Fruit fly (Drosophila melanogaster) whole organism, embryonic: ENCODE data around the gene Cbp20.

ENCODE experiments used
- CG12071 ChIP-seq: fragments of 200-800 bp; sonication (Bioruptor generic); optimal IDR thresholded peaks from 3 replicates; lab custom pipeline; 2018; ENCODE audit warnings: missing biosample characterization, mild to moderate bottlenecking, missing genetic modification characterization
- CG12104 ChIP-seq: fragments of 200-800 bp; sonication (Bioruptor generic); optimal IDR thresholded peaks from 3 replicates; lab custom pipeline; 2016; ENCODE audit warnings: missing biosample characterization, missing genetic modification characterization
- CG13775 ChIP-seq: fragments of 200-800 bp; sonication (Bioruptor generic); optimal IDR thresholded peaks from 3 replicates; lab custom pipeline; 2017; ENCODE audit warnings: missing biosample characterization, mild to moderate bottlenecking, missing genetic modification characterization
- CG16813 ChIP-seq: fragments of 200-800 bp; sonication (Bioruptor generic); IDR thresholded peaks from 3 replicates; pipeline ENCODE4 v1.3.6; 2022; ENCODE audit warnings: missing biosample characterization, missing genetic modification characterization; ENCODE audit not compliant: partially characterized antibody
- CG17361 ChIP-seq: fragments of 200-800 bp; sonication (Bioruptor generic); IDR thresholded peaks from 3 replicates; pipeline ENCODE4 v1.3.6; 2022; ENCODE audit warnings: missing biosample characterization, missing genetic modification characterization
- CG17612 ChIP-seq: fragments of 200-800 bp; sonication (Bioruptor generic); IDR thresholded peaks from 2 replicates; pipeline ENCODE4 v1.3.6; 2022; ENCODE audit warnings: missing biosample characterization, missing genetic modification characterization
- CG2678 ChIP-seq: fragments of 200-800 bp; sonication (Bioruptor generic); optimal IDR thresholded peaks from 3 replicates; lab custom pipeline; 2019; ENCODE audit warnings: missing biosample characterization, mild to moderate bottlenecking, missing genetic modification characterization, moderate library complexity
- CG33213 ChIP-seq: fragments of 200-800 bp; sonication (Bioruptor generic); optimal IDR thresholded peaks from 3 replicates; lab custom pipeline; 2016; ENCODE audit warnings: missing biosample characterization, missing genetic modification characterization
- CG34224 ChIP-seq: fragments of 200-800 bp; sonication (Bioruptor generic); IDR thresholded peaks from 3 replicates; pipeline ENCODE4 v1.3.6; 2022; ENCODE audit warnings: missing biosample characterization, missing genetic modification characterization; ENCODE audit not compliant: partially characterized antibody
- CG3838 ChIP-seq: fragments of 200-800 bp; sonication (Bioruptor generic); optimal IDR thresholded peaks from 3 replicates; lab custom pipeline; 2016; ENCODE audit warnings: missing biosample characterization, missing genetic modification characterization
- CG42726 ChIP-seq: fragments of 200-800 bp; sonication (Bioruptor generic); IDR thresholded peaks from 2 replicates; pipeline ENCODE4 v1.3.6; 2022; ENCODE audit warnings: missing biosample characterization, missing genetic modification characterization; ENCODE audit not compliant: partially characterized antibody
- CG4328 ChIP-seq: fragments of 200-800 bp; sonication (Bioruptor generic); optimal IDR thresholded peaks from 3 replicates; lab custom pipeline; 2017; ENCODE audit warnings: missing biosample characterization, missing genetic modification reagents, missing genetic modification characterization
- CG43689 ChIP-seq: fragments of 200-800 bp; sonication (Bioruptor generic); IDR thresholded peaks from 2 replicates; pipeline ENCODE4 v1.3.6; 2022; ENCODE audit warnings: missing biosample characterization, missing genetic modification characterization
- CG4617 ChIP-seq: fragments of 200-800 bp; sonication (Bioruptor generic); optimal IDR thresholded peaks from 3 replicates; lab custom pipeline; 2016; ENCODE audit warnings: missing biosample characterization, missing genetic modification characterization, borderline replicate concordance
- CG4730 ChIP-seq: fragments of 200-800 bp; sonication (Bioruptor generic); IDR thresholded peaks from 2 replicates; pipeline ENCODE4 v1.3.6; 2022; ENCODE audit warnings: missing biosample characterization, missing genetic modification characterization
- CG6272 ChIP-seq: fragments of 200-800 bp; sonication (Bioruptor generic); IDR thresholded peaks from 2 replicates; pipeline ENCODE4 v1.3.6; 2022; ENCODE audit warnings: missing biosample characterization, missing genetic modification characterization
- CG8359 ChIP-seq: fragments of 200-800 bp; sonication (Bioruptor generic); optimal IDR thresholded peaks from 2 replicates; lab custom pipeline; 2017; ENCODE audit warnings: missing biosample characterization, mild to moderate bottlenecking, missing genetic modification characterization, borderline replicate concordance
- D19A ChIP-seq: fragments of 200-800 bp; optimal IDR thresholded peaks from 3 replicates; lab custom pipeline; 2019; ENCODE audit warnings: missing biosample characterization, mild to moderate bottlenecking, missing genetic modification characterization, moderate library complexity
- Doc2 ChIP-seq: fragments of 200-800 bp; sonication (Bioruptor generic); IDR thresholded peaks from 2 replicates; pipeline ENCODE4 v1.3.6; 2022; ENCODE audit warnings: missing biosample characterization, missing genetic modification characterization
- Doc3 ChIP-seq: fragments of 200-800 bp; sonication (Bioruptor generic); IDR thresholded peaks from 3 replicates; pipeline ENCODE4 v1.3.6; 2022; ENCODE audit warnings: missing biosample characterization, missing genetic modification characterization; ENCODE audit not compliant: partially characterized antibody
- E2f2 ChIP-seq: fragments of 200-800 bp; sonication (Bioruptor generic); IDR thresholded peaks from 2 replicates; pipeline ENCODE4 v1.3.6; 2022; ENCODE audit warnings: missing biosample characterization, missing genetic modification characterization
- Eip74EF ChIP-seq, 2 experiments: fragments of 200-800 bp in 1 of 2; fragments of >200 bp in 1 of 2; sonication (Bioruptor generic) in 1 of 2; optimal IDR thresholded peaks; 2 replicates each; lab custom pipeline; 2017 to 2019; ENCODE audit warnings: missing biosample characterization in 2 of 2, missing genetic modification characterization in 2 of 2, mild to moderate bottlenecking in 1 of 2, moderate library complexity in 1 of 2
- Elba2 ChIP-seq: fragments of 200-800 bp; sonication (Bioruptor generic); optimal IDR thresholded peaks from 3 replicates; lab custom pipeline; 2016; ENCODE audit warnings: missing biosample characterization, missing genetic modification characterization
- HLH4C ChIP-seq: fragments of 200-800 bp; sonication (Bioruptor generic); IDR thresholded peaks from 3 replicates; pipeline ENCODE4 v1.3.6; 2022; ENCODE audit warnings: missing biosample characterization, missing genetic modification characterization; ENCODE audit not compliant: partially characterized antibody
- HmgZ ChIP-seq: fragments of 200-800 bp; sonication (Bioruptor generic); optimal IDR thresholded peaks from 2 replicates; lab custom pipeline; 2018; ENCODE audit warnings: missing biosample characterization, mild to moderate bottlenecking, missing genetic modification characterization
- Kr ChIP-seq: fragments of 200-800 bp; sonication (Bioruptor generic); optimal IDR thresholded peaks from 2 replicates; lab custom pipeline; 2017; ENCODE audit warnings: missing biosample characterization, mild to moderate bottlenecking, missing genetic modification characterization
- NC2β ChIP-seq: fragments of 200-800 bp; sonication (Bioruptor generic); optimal IDR thresholded peaks from 2 replicates; lab custom pipeline; 2016; ENCODE audit warnings: missing biosample characterization, missing genetic modification characterization
- NfI ChIP-seq: fragments of 200-800 bp; sonication (Bioruptor generic); optimal IDR thresholded peaks from 3 replicates; lab custom pipeline; 2018; ENCODE audit warnings: missing biosample characterization, mild to moderate bottlenecking, missing genetic modification characterization, moderate library complexity
- Sin3A ChIP-seq: fragments of >200 bp; optimal IDR thresholded peaks from 2 replicates; lab custom pipeline; 2018
- Ssrp ChIP-seq: fragments of 200-800 bp; sonication (Bioruptor generic); optimal IDR thresholded peaks from 2 replicates; lab custom pipeline; 2018; ENCODE audit warnings: missing biosample characterization, mild to moderate bottlenecking, missing genetic modification characterization, moderate library complexity
- Xbp1 ChIP-seq: fragments of 200-800 bp; sonication (Bioruptor generic); optimal IDR thresholded peaks from 3 replicates; lab custom pipeline; 2016; ENCODE audit warnings: missing biosample characterization, mild to moderate bottlenecking, missing genetic modification characterization
- YL-1 ChIP-seq: fragments of 200-800 bp; sonication (Bioruptor generic); optimal IDR thresholded peaks from 3 replicates; lab custom pipeline; 2017; ENCODE audit warnings: missing biosample characterization, mild to moderate bottlenecking, missing genetic modification characterization
- amos ChIP-seq: fragments of 200-800 bp; sonication (Bioruptor generic); IDR thresholded peaks from 2 replicates; pipeline ENCODE4 v1.3.6; 2022; ENCODE audit warnings: missing biosample characterization, missing genetic modification characterization; ENCODE audit not compliant: partially characterized antibody
- ase ChIP-seq: fragments of 200-800 bp; sonication (Bioruptor generic); IDR thresholded peaks from 3 replicates; pipeline ENCODE4 v1.3.6; 2022; ENCODE audit warnings: missing biosample characterization, missing genetic modification characterization
- bbx ChIP-seq: fragments of 200-800 bp; sonication (Bioruptor generic); IDR thresholded peaks from 2 replicates; pipeline ENCODE4 v1.3.6; 2022; ENCODE audit warnings: missing biosample characterization, missing genetic modification characterization; ENCODE audit not compliant: partially characterized antibody
- chn ChIP-seq: fragments of 200-800 bp; sonication (Bioruptor generic); optimal IDR thresholded peaks from 2 replicates; lab custom pipeline; 2016; ENCODE audit warnings: missing biosample characterization, missing genetic modification characterization
- dmrt11E ChIP-seq: fragments of 200-800 bp; sonication (Bioruptor generic); optimal IDR thresholded peaks from 3 replicates; lab custom pipeline; 2018; ENCODE audit warnings: missing biosample characterization, mild to moderate bottlenecking, missing genetic modification characterization, moderate library complexity
- esg ChIP-seq: fragments of 200-800 bp; sonication (Bioruptor generic); conservative IDR thresholded peaks from 2 replicates; pipeline ENCODE4 v1.3.6; 2022; ENCODE audit warnings: missing biosample characterization, missing genetic modification characterization
- exex ChIP-seq: fragments of 200-800 bp; sonication (Bioruptor generic); optimal IDR thresholded peaks from 4 replicates; lab custom pipeline; 2018; ENCODE audit warnings: missing biosample characterization, mild to moderate bottlenecking, missing genetic modification characterization, moderate library complexity
- ftz-f1 ChIP-seq: fragments of 200-800 bp; sonication (Bioruptor generic); optimal IDR thresholded peaks from 2 replicates; lab custom pipeline; 2016; ENCODE audit warnings: missing biosample characterization, missing genetic modification characterization
- inv ChIP-seq: fragments of 200-800 bp; sonication (Bioruptor generic); IDR thresholded peaks from 2 replicates; pipeline ENCODE4 v1.3.6; 2022; ENCODE audit warnings: missing biosample characterization, missing genetic modification characterization; ENCODE audit not compliant: partially characterized antibody
- jumu ChIP-seq: fragments of 200-800 bp; sonication (Bioruptor generic); optimal IDR thresholded peaks from 3 replicates; lab custom pipeline; 2016; ENCODE audit warnings: missing biosample characterization, missing genetic modification characterization
- lmd ChIP-seq: fragments of 200-800 bp; sonication (Bioruptor generic); IDR thresholded peaks from 2 replicates; pipeline ENCODE4 v1.3.6; 2022; ENCODE audit warnings: missing biosample characterization, missing genetic modification characterization
- mam ChIP-seq: fragments of 200-800 bp; sonication (Bioruptor generic); optimal IDR thresholded peaks from 3 replicates; lab custom pipeline; 2016; ENCODE audit warnings: missing biosample characterization, missing genetic modification characterization
- nau ChIP-seq: fragments of 200-800 bp; sonication (Bioruptor generic); optimal IDR thresholded peaks from 3 replicates; lab custom pipeline; 2017; ENCODE audit warnings: missing biosample characterization, mild to moderate bottlenecking, missing genetic modification characterization, missing genetic modification reagents
- rib ChIP-seq: fragments of 200-800 bp; sonication (Bioruptor generic); IDR thresholded peaks from 2 replicates; pipeline ENCODE4 v1.3.6; 2022; ENCODE audit warnings: missing biosample characterization, missing genetic modification characterization
- sd ChIP-seq: fragments of 200-800 bp; sonication (Bioruptor generic); optimal IDR thresholded peaks from 3 replicates; lab custom pipeline; 2018; ENCODE audit warnings: missing biosample characterization, mild to moderate bottlenecking, missing genetic modification characterization, moderate library complexity
- stwl ChIP-seq: fragments of 200-800 bp; sonication (Bioruptor generic); optimal IDR thresholded peaks from 3 replicates; lab custom pipeline; 2018; ENCODE audit warnings: missing biosample characterization, mild to moderate bottlenecking, missing genetic modification characterization, moderate library complexity
- tx ChIP-seq: fragments of 200-800 bp; sonication (Bioruptor generic); optimal IDR thresholded peaks from 2 replicates; lab custom pipeline; 2016; ENCODE audit warnings: missing biosample characterization, missing genetic modification characterization
- zen2 ChIP-seq: fragments of 200-800 bp; sonication (Bioruptor generic); IDR thresholded peaks from 3 replicates; pipeline ENCODE4 v1.3.6; 2022; ENCODE audit warnings: missing biosample characterization, missing genetic modification characterization; ENCODE audit not compliant: partially characterized antibody

The Cbp20 gene

dm6 chr3R:18183244-18183643 is 18.8 kb downstream of the Cbp20 start, which contains the start of gene cdm (continued):
- TF ChIP-seq Xbp1 (no peak), CG16813 (GFP tag; lab: Robert Waterston, UW) (no peak), HmgZ (tag; lab: Kevin White, UChicago) (peak; percentile 4), nau (GFP tag; lab: Kevin White, UChicago) (no peak), Doc3 (GFP tag; lab: Robert Waterston, UW) (no peak), amos (GFP tag; lab: Robert Waterston, UW) (0 out of 2 replicates have a peak, but pooled peaks have one; percentile 3), CG17612 (GFP tag; lab: Robert Waterston, UW) (no peak), D19A (no peak), zen2 (GFP tag; lab: Robert Waterston, UW) (no peak), CG2678 (no peak), mam (no peak), CG3838 (GFP tag; lab: Kevin White, UChicago) (no peak), lmd (GFP tag; lab: Robert Waterston, UW) (no peak), CG6272 (GFP tag; lab: Robert Waterston, UW) (no peak), CG12071 (GFP tag; lab: Kevin White, UChicago) (no peak), CG4617 (GFP tag; lab: Kevin White, UChicago) (peak; percentile 49), CG42726 (GFP tag; lab: Robert Waterston, UW) (no peak), Kr (GFP tag; lab: Kevin White, UChicago) (no peak), dmrt11E (tag; lab: Kevin White, UChicago) (no peak), E2f2 (GFP tag; lab: Robert Waterston, UW) (peak; percentile 88), Doc2 (GFP tag; lab: Robert Waterston, UW) (no peak), inv (no peak), jumu (GFP tag; lab: Kevin White, UChicago) (no peak), CG4730 (GFP tag; lab: Robert Waterston, UW) (no peak), NfI (GFP tag; lab: Kevin White, UChicago) (no peak), sd (tag; lab: Kevin White, UChicago) (no peak), tx (no peak), CG12104 (GFP tag; lab: Kevin White, UChicago) (no peak), HLH4C (no peak), CG34224 (peak; percentile 22; the same call in 1 of the 3 replicates), CG13775 (GFP tag; lab: Kevin White, UChicago) (no peak), bbx (peak; percentile 16; the same call in 1 of the 2 replicates), CG8359 (GFP tag; lab: Kevin White, UChicago) (no peak), NC2β (GFP tag; lab: Kevin White, UChicago) (no peak), Elba2 (peak; percentile 32), ftz-f1 (GFP tag; lab: Kevin White, UChicago) (no peak), CG17361 (no peak), rib (GFP tag; lab: Robert Waterston, UW) (peak; percentile 3; the same call in 1 of the 2 replicates), stwl (tag; lab: Kevin White, UChicago) (peak; percentile 86), esg (GFP tag; lab: Robert Waterston, UW) (no peak), CG43689 (GFP tag; lab: Robert Waterston, UW) (no peak), Sin3A (lab: Kevin White, UChicago) (no peak), CG33213 (no peak), ase (GFP tag; lab: Robert Waterston, UW) (no peak), Eip74EF (GFP tag; optimal IDR thresholded peaks at IDR 0.05; lab: Kevin White, UChicago) (no peak), Ssrp (tag; lab: Kevin White, UChicago) (no peak), YL-1 (GFP tag; lab: Kevin White, UChicago) (peak; percentile 42), CG4328 (GFP tag; lab: Kevin White, UChicago) (no peak), chn (GFP tag; lab: Kevin White, UChicago) (no peak), exex (tag; lab: Kevin White, UChicago) (no peak)
